Worm (Caenorhabditis elegans) whole organism, L4/young adult: Measurements from ENCODE around the gene C47D12.4.

Source experiments
- W03F9.2 ChIP-seq: fragments of 150-350 bp; optimal IDR thresholded peaks from 2 replicates; lab custom pipeline; 2014; ENCODE audit warnings: missing biosample characterization, missing genetic modification characterization
- dao-5 ChIP-seq: sonication (generic microtip); optimal IDR thresholded peaks from 2 replicates; lab custom pipeline; 2016; ENCODE audit warnings: missing genotype, missing genetic modification characterization, moderate library complexity, missing compliant biosample characterization
- him-1 ChIP-seq: sonication (generic microtip); optimal IDR thresholded peaks from 2 replicates; lab custom pipeline; 2016; ENCODE audit warnings: missing genotype, missing genetic modification reagents, missing genetic modification characterization, missing compliant biosample characterization

- TF ChIP-seq him-1 (tag; lab: Kevin White, UChicago) (no peak), W03F9.2 (tag; lab: Kevin White, UChicago) (no peak), dao-5 (tag; lab: Kevin White, UChicago) (no peak)
These were observed 40.6 kb downstream of the C47D12.4 start for ce11 chrII:11722164-11722563.
